Fruit fly (Drosophila melanogaster) whole organism, pupa: ENCODE data around the gene CG18746.

Experiments
- CG9948 ChIP-seq: fragments of 200-800 bp; sonication (Bioruptor generic); optimal IDR thresholded peaks from 2 replicates; lab custom pipeline; 2018; ENCODE audit warnings: missing biosample characterization, mild to moderate bottlenecking, missing genetic modification characterization, moderate library complexity
- fd96Ca ChIP-seq: fragments of 200-800 bp; sonication (Bioruptor generic); IDR thresholded peaks from 3 replicates; pipeline ENCODE4 v1.3.6; 2022; ENCODE audit warnings: missing biosample characterization, missing genetic modification characterization
- rn ChIP-seq: fragments of 200-800 bp; sonication (Bioruptor generic); IDR thresholded peaks from 2 replicates; pipeline ENCODE4 v1.3.6; 2022; ENCODE audit warnings: missing biosample characterization, missing genetic modification characterization

dm6 chr3R:7802693-7803092 is 12.7 kb upstream of the CG18746 start, which contains the start of gene CG3014:
- TF ChIP-seq CG9948 (tag; lab: Kevin White, UChicago) (no peak), rn (GFP tag; lab: Robert Waterston, UW) (no peak), fd96Ca (GFP tag; lab: Robert Waterston, UW) (no peak)
